Worm (Caenorhabditis elegans): Measurements from ENCODE around the gene cutl-11.

ce11 chrX:11607500-11607823 is 43.2 kb downstream of the cutl-11 start:
- no peak for TF ChIP-seq lin-13 (tag; optimal IDR thresholded peaks at IDR 0.05)
- no peak for TF ChIP-seq unc-39 (tag; optimal IDR thresholded peaks at IDR 0.05)
- no peak for TF ChIP-seq zip-8 (tag; optimal IDR thresholded peaks at IDR 0.05)
- TF ChIP-seq nhr-76 (tag; optimal IDR thresholded peaks at IDR 0.05): no peak
- no peak for TF ChIP-seq sem-2 (GFP tag; optimal IDR thresholded peaks at IDR 0.05)
- TF ChIP-seq cnd-1 (tag; optimal IDR thresholded peaks at IDR 0.05): no peak
- no peak for TF ChIP-seq unc-62 (GFP tag; optimal IDR thresholded peaks at IDR 0.05)
- TF ChIP-seq nhr-2 (tag; optimal IDR thresholded peaks at IDR 0.05): no peak
- TF ChIP-seq nhr-12 (tag; optimal IDR thresholded peaks at IDR 0.05): no peak

Measured in whole organism, mixed stage, embryonic.